Worm (Caenorhabditis elegans) whole organism, young adult: ENCODE data around the gene C14C11.1.

Source experiments
- ZK185.1 ChIP-seq: sonication (generic microtip); optimal IDR thresholded peaks from 2 replicates; lab custom pipeline; 2016; ENCODE audit warnings: mild to moderate bottlenecking, missing genetic modification characterization, missing compliant biosample characterization; ENCODE audit not compliant: poor library complexity, severe bottlenecking
- akir-1 ChIP-seq: fragments of 200-800 bp; sonication (Bioruptor generic); optimal IDR thresholded peaks from 2 replicates; lab custom pipeline; 2018; ENCODE audit warnings: mild to moderate bottlenecking, missing genetic modification characterization, moderate library complexity, missing compliant biosample characterization
- hsf-1 ChIP-seq: fragments of 200-800 bp; sonication (Bioruptor generic); IDR thresholded peaks from 2 replicates; pipeline ENCODE4 v1.3.6; 2022; ENCODE audit warnings: missing genetic modification reagents, missing genetic modification characterization, missing compliant biosample characterization
- lsl-1 ChIP-seq: fragments of 200-800 bp; sonication (Bioruptor generic); optimal IDR thresholded peaks from 2 replicates; lab custom pipeline; 2018; ENCODE audit warnings: mild to moderate bottlenecking, missing genetic modification characterization, moderate library complexity, missing compliant biosample characterization
- mcd-1 ChIP-seq: fragments of 200-800 bp; sonication (Bioruptor generic); IDR thresholded peaks from 2 replicates; pipeline ENCODE4 v1.3.6; 2022; ENCODE audit warnings: missing genetic modification reagents, missing genetic modification characterization, missing compliant biosample characterization
- unc-62 ChIP-seq: fragments of 150-350 bp; optimal IDR thresholded peaks from 2 replicates; lab custom pipeline; 2014; ENCODE audit warnings: missing biosample characterization, missing genetic modification reagents, missing genetic modification characterization

ce11 chrV:5693595-5693994 lies 30.2 kb downstream of the C14C11.1 start:
- no peak for TF ChIP-seq akir-1 (GFP tag; lab: Kevin White, UChicago)
- no peak for TF ChIP-seq ZK185.1 (tag; lab: Kevin White, UChicago)
- TF ChIP-seq mcd-1 (GFP tag; lab: Robert Waterston, UW), result no peak
- TF ChIP-seq lsl-1, result no peak
- TF ChIP-seq unc-62 (GFP tag; lab: Kevin White, UChicago), result no peak
- TF ChIP-seq hsf-1 (GFP tag; lab: Robert Waterston, UW), result no peak
